Worm (Caenorhabditis elegans) whole organism, young adult: Measurements from ENCODE around the gene cdc-48.2.

Experiments used
- F39B2.1 ChIP-seq: fragments of 200-800 bp; sonication (Bioruptor generic); IDR thresholded peaks from 2 replicates; pipeline ENCODE4 v1.3.6; 2022; ENCODE audit warnings: missing genetic modification reagents, missing genetic modification characterization, missing compliant biosample characterization
- F52B5.7 ChIP-seq: sonication (generic microtip); optimal IDR thresholded peaks from 2 replicates; lab custom pipeline; 2016; ENCODE audit warnings: mild to moderate bottlenecking, missing genetic modification characterization, missing compliant biosample characterization
- Y67H2A.10 ChIP-seq: fragments of 200-800 bp; sonication (Bioruptor generic); conservative IDR thresholded peaks from 2 replicates; pipeline ENCODE4 v1.3.6; 2022; ENCODE audit warnings: missing genetic modification reagents, missing genetic modification characterization, missing compliant biosample characterization
- Y79H2A.3 ChIP-seq: fragments of 200-800 bp; sonication (Bioruptor generic); conservative IDR thresholded peaks from 2 replicates; pipeline ENCODE4 v1.3.6; 2022; ENCODE audit warnings: missing genetic modification reagents, missing genetic modification characterization, missing compliant biosample characterization
- cebp-2 ChIP-seq: fragments of 200-800 bp; sonication (Bioruptor generic); IDR thresholded peaks from 2 replicates; pipeline ENCODE4 v1.3.6; 2022; ENCODE audit warnings: missing genetic modification characterization, missing compliant biosample characterization
- hmg-20 ChIP-seq: fragments of 200-800 bp; sonication (Bioruptor generic); IDR thresholded peaks from 2 replicates; pipeline ENCODE4 v1.3.6; 2022; ENCODE audit warnings: missing genetic modification reagents, missing genetic modification characterization, missing compliant biosample characterization
- rec-8 ChIP-seq, 2 experiments: sonication (generic microtip); optimal IDR thresholded peaks; 2 replicates each; lab custom pipeline; 2016; ENCODE audit warnings: mild to moderate bottlenecking in 2 of 2, missing genetic modification characterization in 2 of 2, missing genetic modification reagents in 2 of 2, missing genotype in 2 of 2, missing biosample characterization in 1 of 2, missing compliant biosample characterization in 1 of 2, moderate library complexity in 1 of 2
- sea-2 ChIP-seq: fragments of 200-800 bp; sonication (Bioruptor generic); IDR thresholded peaks from 2 replicates; pipeline ENCODE4 v1.3.6; 2022; ENCODE audit warnings: missing genetic modification characterization, missing compliant biosample characterization
- snpc-3.4 ChIP-seq: sonication (generic microtip); optimal IDR thresholded peaks from 2 replicates; lab custom pipeline; 2017; ENCODE audit warnings: missing genetic modification characterization, mild to moderate bottlenecking, missing compliant biosample characterization, antibody characterized with exemption, moderate library complexity, missing genotype, missing genetic modification reagents
- unc-130 ChIP-seq: sonication (generic microtip); optimal IDR thresholded peaks from 2 replicates; lab custom pipeline; 2016; ENCODE audit warnings: missing genetic modification reagents, missing genetic modification characterization, missing compliant biosample characterization
- unc-62 ChIP-seq: fragments of 150-350 bp; optimal IDR thresholded peaks from 2 replicates; lab custom pipeline; 2014; ENCODE audit warnings: missing biosample characterization, missing genetic modification reagents, missing genetic modification characterization

- TF ChIP-seq rec-8 (tag; optimal IDR thresholded peaks at IDR 0.05; lab: Kevin White, UChicago): no peak
- no peak for TF ChIP-seq unc-130
- no peak for TF ChIP-seq Y67H2A.10 (GFP tag; lab: Robert Waterston, UW)
- no peak for TF ChIP-seq unc-62 (GFP tag; lab: Kevin White, UChicago)
- TF ChIP-seq hmg-20 (GFP tag; lab: Robert Waterston, UW): no peak
- no peak for TF ChIP-seq F52B5.7 (tag; lab: Kevin White, UChicago)
- no peak for TF ChIP-seq F39B2.1 (GFP tag; lab: Robert Waterston, UW)
- no peak for TF ChIP-seq sea-2
- no peak for TF ChIP-seq cebp-2
- TF ChIP-seq snpc-3.4: no peak
- TF ChIP-seq Y79H2A.3 (GFP tag; lab: Robert Waterston, UW): no peak
These were observed 45.0 kb upstream of the cdc-48.2 start for ce11 chrII:8093283-8093682.
